Worm (Caenorhabditis elegans) whole organism, dauer: Measurements from ENCODE around the gene nhr-18.

Experiments
- unc-62 ChIP-seq: sonication (generic microtip); optimal IDR thresholded peaks from 2 replicates; lab custom pipeline; 2017; ENCODE audit warnings: missing biosample characterization, missing genetic modification reagents, missing genetic modification characterization

The nhr-18 gene

DNA sequence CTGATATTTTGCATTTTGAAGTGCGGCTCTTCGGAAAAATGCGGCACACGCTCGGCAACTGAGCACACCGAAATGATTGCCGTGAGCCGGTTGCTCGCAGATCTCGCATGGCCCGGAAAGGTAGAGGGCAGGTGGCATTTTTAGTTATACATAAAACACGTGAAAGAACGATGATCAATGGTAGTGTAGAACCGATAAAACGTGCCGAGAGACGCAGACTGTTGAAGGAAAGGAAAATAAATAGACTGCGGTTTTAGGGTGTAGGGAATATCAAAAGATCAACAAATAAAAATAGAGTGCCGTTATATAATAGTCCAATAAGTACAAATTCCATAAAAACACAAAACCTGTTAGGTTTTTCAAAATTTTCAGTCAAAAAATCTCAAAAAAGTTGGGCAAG is 15.1 kb upstream of the nhr-18 start, which contains the start of gene nhr-133:
TSS of gene nhr-133 (minus strand) at position 183 of the 400 bp plus-strand sequence.
- TF ChIP-seq unc-62: no peak

DNA sequence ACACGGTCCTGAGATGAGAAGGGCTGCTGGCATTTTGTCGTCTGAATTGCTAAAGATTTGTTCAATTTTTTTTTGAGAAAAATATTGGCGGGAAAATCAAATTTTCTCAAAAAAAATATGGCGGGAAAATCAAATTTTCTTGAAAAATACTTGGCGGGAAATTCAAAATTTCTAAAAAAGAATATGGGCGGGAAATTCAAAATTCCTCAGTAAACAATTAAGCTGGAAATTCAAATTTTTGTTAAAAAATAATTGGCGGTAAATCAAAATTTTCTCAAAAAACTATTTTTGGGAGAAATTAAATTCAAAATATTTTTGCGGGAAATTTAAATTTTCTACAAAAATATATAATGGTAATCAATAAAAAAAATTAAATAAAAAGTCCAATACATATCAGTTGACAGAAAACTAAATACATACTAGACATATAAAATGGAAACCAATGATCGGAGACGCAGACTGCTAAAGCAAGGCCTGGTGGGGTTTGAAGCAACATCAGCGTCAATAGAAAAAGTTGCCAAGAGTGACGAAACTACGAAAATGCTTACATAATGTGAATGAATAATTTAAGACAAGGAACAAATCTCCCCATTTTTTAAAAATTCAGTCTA is 12.5 kb upstream of the nhr-18 start, which contains the start of gene nhr-184:
TSS of gene nhr-184 (minus strand) at position 51 of the 611 bp plus-strand sequence.
- no peak for TF ChIP-seq unc-62

DNA sequence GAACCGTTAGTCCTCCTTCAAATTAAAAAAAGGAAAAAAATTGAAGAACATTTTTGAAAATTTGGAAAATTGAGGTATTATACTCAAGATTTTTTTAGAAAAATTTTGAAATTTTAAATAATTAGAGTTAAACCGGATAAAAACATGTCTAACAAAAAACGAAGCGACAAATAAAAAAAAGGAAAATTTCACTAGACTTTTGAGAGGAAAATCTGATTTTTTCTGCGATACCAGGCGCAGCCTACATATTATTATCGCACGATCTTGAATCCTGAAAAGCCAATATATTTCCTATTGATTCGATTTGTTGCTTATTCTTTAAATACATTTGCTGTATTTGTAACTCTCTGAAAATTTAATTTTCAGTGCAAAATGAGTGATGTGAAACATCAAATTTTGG is 11.7 kb upstream of the nhr-18 start, which contains the start of gene nstp-8:
TSS of gene nstp-8 (plus strand) at position 301 of the 400 bp plus-strand sequence.
- no peak for TF ChIP-seq unc-62

DNA sequence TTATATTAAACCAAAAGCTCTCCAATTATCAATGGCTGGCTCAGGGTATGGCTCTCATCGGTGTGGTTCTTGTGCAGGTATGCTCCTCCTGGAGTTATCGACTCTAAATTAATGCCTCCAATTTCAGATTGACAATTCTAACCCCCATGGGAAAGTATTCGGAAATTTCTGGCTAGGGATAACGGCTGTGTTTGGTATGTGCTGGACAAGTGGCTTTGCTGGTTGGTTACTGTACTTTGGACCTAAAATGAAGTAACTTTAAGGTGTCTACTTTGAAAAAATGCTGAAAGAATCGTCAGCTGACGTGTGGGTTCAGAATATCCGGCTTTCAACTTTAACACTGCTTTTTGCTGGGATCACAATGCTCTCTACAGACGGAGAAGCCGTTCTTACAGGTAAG is 10.1 kb upstream of the nhr-18 start:
- TF ChIP-seq unc-62: no peak

DNA sequence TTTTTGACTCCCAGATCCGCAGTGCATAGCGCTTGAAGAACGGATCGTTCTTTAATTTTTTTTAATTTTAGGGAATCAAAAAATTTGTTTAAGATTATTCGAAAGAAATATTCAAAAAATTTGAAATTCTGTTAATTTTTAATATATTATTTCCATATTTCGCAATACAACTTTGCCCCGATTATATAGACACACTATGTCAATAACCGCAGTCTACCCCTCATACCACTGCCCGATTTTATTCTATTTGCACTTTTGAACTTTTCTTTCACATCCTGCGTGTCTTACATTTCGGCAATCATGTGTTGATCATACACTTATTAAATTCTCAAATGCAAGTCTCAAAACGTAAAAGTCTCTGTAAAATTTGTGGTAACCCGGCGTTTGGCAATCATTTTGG is 8.2 kb upstream of the nhr-18 start, which contains the start of gene nhr-56:
TSS of gene nhr-56 (plus strand) at position 202 of the 400 bp plus-strand sequence.
- no peak for TF ChIP-seq unc-62

DNA sequence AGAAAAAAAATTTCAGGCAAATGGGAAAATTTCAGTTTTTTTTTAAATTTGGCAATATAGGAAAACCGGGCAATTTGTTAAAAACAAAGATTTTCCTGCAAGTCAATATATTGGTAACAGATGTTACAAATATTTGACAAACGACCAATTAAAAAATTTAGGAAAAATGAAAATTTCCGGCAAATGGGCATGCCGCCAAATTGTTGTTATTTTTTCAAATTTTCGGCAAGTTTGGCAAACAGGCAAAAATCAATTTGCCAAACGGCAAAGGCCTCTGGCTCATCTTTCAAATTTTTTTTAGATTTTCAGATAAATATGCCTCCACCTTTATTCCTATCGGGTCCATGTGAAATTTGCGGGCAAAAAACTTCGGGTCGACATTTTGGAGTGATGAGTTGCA is 5.2 kb upstream of the nhr-18 start, which contains the start of gene nhr-128:
TSS of gene nhr-128 (plus strand) at position 301 of the 400 bp plus-strand sequence.
- no peak for TF ChIP-seq unc-62

DNA sequence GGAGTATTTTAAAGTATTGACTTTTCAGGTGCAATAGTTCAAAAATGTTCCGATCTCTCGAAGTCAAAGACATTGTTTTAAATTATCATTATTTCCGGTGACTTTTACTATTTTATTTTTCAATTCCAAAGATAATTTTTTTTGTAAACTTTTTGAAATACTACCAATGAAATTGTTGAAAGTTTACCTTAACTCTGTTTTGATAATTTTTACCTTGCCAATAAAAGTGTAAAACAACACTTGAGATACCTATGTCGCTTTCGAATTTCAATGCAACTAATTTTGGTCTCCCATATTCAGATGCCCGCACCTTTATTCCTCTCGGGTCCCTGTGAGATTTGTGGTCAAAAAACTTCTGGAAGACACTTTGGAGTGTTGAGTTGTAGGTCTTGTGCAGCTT is 1.9 kb upstream of the nhr-18 start, which contains the start of gene nhr-103:
TSS of gene nhr-103 (plus strand) at position 301 of the 400 bp plus-strand sequence.
- TF ChIP-seq unc-62: no peak

DNA sequence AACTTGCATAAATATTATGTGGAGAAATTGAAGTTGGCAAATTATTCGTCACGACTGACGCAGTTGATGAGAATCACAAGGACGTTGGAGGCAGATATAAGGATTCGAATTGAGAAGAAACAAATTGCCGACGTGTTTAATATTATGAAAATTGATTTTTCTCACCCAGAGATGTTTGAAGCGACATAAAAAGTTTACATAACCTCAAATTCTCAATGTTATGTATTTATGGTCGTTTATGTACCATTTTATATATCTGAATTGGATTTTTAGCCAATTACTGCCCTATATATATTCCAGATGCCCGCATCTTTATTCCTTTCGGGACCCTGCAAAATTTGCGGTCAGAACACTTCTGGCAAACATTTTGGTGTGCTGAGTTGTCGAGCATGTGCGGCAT is 1.8 kb downstream of the nhr-18 start, which contains the start of gene nhr-126:
TSS of gene nhr-126 (plus strand) at position 301 of the 400 bp plus-strand sequence.
- no peak for TF ChIP-seq unc-62

DNA sequence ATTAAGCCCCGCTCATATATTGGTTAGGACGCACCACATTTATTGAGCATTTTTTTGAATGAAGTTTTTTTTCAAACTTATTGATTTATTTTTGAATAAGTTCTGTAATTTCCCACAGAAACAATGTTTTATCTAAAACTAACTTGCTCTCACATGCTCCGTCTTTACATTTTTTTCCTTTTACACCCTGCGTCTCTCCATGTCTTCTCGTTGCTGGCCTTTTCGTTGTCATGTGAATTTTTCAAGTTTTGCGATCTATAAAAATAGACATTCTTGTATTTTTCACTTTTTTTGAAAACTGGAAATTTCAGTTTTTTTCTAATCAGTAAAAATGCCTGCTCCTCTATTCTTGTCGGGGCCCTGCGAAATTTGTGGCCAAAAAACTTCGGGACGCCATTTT is 3.9 kb downstream of the nhr-18 start, which contains the start of gene nhr-134:
TSS of gene nhr-134 (plus strand) at position 312 of the 400 bp plus-strand sequence.
- TF ChIP-seq unc-62: no peak

DNA sequence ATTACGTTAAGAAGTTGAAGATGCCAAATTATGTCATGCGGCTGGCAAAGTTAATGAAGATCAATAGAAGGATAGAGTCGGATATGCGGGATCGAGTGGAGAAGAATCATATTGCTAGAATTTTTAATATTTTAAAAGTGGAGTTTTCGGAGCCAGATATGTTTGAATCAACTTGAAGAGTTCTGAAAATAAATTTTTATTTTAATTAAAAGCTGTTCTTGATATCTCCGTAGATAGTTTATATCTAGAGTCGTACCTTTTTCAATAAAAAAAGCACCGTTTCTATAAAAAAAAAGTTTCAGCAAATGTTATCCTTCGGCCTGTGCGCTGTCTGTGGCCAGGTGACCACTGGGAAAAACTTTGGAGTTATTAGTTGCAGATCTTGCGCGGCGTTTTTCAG is 6.2 kb downstream of the nhr-18 start, which contains the start of gene nhr-96:
TSS of gene nhr-96 (plus strand) at position 301 of the 400 bp plus-strand sequence.
- no peak for TF ChIP-seq unc-62

DNA sequence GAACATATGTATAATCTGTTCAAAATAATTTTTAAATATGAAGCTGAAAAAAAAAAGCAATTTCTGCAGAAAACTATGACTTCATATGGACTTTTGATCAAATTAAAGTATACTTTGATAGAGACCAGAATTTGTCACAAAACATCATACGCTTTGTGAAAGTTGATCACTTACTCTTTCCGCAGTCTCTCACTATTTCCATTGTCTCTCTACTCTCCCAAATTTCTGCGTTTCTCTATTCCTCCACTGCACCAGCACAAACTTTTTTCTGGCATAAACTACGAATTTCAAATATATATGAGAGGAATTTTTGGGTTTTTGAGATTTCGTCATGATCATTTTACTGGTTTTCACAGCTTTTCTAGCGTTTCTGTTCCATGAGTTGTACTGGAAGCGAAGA is 8.8 kb downstream of the nhr-18 start, which contains the start of gene cyp-33C4:
TSS of gene cyp-33C4 (plus strand) at position 293 of the 400 bp plus-strand sequence.
- no peak for TF ChIP-seq unc-62

DNA sequence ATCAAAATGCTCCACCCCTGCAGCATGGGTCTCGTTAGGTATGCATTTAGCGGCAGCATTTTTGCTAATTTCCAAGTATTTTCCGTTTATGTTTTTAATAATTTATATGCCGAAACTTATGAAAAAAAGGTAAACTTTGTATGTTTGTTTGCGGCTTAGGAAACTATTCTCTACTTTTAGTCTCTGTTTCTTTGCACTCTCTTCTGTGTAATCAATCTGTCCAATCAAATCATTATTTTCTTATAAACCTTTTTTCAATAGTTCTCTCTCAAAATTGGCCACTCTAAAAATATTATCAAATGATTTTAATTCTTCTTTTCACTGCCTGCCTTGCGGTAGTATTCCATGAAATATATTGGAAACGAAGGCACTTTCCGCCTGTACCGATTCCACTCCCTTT is 11.0 kb downstream of the nhr-18 start:
- no peak for TF ChIP-seq unc-62

DNA sequence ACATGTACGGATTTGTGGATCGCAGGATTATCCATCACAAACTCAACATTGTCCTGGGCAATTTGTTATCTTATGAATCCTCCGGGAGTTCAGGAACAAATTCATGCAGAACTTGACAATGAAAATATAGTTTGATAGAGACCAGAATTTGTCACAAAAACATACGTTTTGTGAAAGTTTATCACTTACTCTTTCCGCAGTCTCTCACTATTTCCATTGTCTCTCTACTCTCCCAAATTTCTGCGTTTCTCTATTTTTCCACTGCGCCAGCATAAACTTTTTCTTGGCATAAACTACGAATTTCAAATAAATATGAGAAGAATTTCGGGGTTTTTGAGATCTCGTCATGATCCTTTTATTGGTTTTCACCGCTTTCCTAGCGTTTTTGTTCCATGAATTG is 15.6 kb downstream of the nhr-18 start, which contains the start of gene cyp-33C3:
TSS of gene cyp-33C3 (plus strand) at position 149 of the 400 bp plus-strand sequence.
- TF ChIP-seq unc-62: no peak

DNA sequence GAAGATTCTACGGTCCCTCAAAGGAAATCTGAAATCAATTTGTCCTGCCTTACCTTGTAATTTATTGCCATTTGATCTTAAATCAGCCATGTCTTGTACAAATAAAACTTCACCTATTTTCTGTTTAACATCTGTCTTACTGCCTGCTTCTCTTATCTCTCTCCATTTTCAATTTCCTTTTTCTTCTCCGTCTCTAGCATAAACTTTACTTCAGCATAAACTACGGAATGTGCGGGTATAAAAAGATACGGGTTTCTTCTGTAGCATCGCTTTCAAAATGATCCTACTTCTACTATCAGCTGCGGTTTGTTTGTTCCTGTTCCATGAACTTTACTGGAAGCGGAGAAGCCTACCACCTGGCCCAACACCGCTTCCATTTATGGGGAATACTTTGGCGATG is 17.7 kb downstream of the nhr-18 start, which contains the start of gene cyp-33C5:
TSS of gene cyp-33C5 (plus strand) at position 254 of the 400 bp plus-strand sequence.
- no peak for TF ChIP-seq unc-62

DNA sequence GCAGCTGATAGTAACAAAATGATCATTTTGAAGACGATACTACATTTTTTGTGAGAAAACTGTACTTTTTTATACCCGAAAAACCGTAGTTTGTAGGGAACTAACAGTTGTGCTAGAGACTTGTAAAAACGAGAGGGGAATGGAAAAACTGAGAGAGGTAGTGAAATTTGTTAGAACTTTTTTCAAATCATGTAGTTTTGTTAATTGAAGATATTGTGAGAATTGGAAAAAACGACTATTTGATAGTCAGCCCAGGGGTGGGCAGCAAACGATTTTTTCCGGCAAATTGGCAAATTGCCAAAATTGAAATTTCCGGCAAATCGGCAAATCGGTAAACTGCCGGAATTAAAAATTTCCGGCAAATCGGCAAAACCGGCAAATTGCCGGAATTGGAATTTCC is 22.3 kb downstream of the nhr-18 start, which contains the start of gene cyp-33C6:
TSS of gene cyp-33C6 (minus strand) at position 101 of the 400 bp plus-strand sequence.
- no peak for TF ChIP-seq unc-62

DNA sequence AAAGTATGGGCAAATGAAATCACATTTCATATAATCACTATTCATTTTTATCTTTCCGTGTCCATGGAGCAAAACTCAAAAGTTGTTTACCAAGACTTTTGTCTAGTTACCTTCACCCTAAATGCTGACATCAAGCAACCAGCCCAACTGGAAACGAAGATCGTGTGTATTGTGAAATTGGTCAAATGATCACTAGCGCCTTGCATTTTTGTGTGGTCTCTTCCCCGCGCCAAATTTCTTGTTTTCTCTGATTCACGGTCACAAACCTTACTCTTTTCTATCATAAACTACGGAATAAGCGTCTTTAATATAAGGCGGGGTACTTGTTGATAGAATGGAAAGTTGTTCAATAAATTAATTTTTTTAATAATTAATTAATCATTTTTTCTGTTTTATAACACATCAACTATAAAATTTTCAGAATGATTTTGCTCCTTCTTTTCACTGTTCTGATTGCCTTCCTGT is 23.2 kb downstream of the nhr-18 start, which contains the start of gene cyp-33C7:
TSS of gene cyp-33C7 (plus strand) at position 415 of the 465 bp plus-strand sequence.
- no peak for TF ChIP-seq unc-62

DNA sequence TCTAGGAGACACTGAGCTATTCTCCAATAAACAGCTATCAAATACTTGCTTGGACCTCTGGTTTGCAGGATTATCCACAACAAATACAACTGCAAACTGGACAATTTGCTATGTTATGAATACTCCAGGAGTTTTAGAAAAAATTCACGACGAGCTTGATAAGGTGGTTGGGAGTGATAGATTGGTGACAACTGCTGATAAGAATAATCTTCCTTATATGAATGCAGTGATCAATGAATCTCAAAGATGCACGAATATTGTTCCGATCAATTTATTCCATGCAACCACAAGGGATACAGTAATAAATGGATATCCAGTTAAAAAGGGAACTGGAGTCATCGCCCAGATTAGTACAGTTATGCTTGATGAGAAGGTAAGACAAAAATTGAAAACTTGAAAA is 24.8 kb downstream of the nhr-18 start:
- TF ChIP-seq unc-62: no peak
